Fruit fly (Drosophila melanogaster): Measurements from ENCODE around the gene CG14312.

- TF ChIP-seq CG3281 (GFP tag; optimal IDR thresholded peaks at IDR 0.05): no peak
- no peak for TF ChIP-seq kah (GFP tag; optimal IDR thresholded peaks at IDR 0.05)
Measured at dm6 chr3R:18245044-18245596, 38.2 kb downstream of the CG14312 start.
